Worm (Caenorhabditis elegans) whole organism, late embryonic: ENCODE measurements around the gene tomm-22.

Experiments used
- C08G9.2 ChIP-seq: sonication (generic microtip); optimal IDR thresholded peaks from 2 replicates; lab custom pipeline; 2016; ENCODE audit warnings: mild to moderate bottlenecking, missing genetic modification characterization, moderate library complexity, missing compliant biosample characterization
- ceh-9 ChIP-seq: sonication (generic microtip); optimal IDR thresholded peaks from 2 replicates; lab custom pipeline; 2016; ENCODE audit warnings: mild to moderate bottlenecking, missing genetic modification characterization, inconsistent platforms, missing compliant biosample characterization
- zip-5 ChIP-seq: sonication (generic microtip); optimal IDR thresholded peaks from 2 replicates; lab custom pipeline; 2016; ENCODE audit warnings: missing genetic modification characterization, missing compliant biosample characterization

DNA sequence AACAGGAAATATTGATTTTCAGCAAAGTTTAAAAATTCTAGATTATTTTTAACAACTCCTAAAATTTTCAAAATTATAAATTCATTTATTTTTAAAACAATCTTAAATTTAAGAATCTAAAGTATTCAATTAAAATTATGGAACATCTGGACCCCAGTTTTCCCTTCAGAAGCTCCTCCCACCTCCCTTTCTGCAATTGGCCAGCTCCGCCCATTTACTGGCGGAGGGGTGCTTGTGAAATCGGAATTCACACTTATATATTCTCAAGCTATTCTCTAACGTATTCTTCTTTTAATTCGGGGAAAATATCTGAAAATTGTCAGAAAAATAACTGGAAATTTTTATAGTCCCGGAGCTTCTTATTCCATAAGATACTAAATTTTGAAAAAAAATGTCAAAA lies 45.5 kb upstream of the tomm-22 start, which contains the start of gene mab-9:
- no peak for TF ChIP-seq zip-5
- no peak for TF ChIP-seq C08G9.2 (tag; lab: Kevin White, UChicago)
- TF ChIP-seq ceh-9 (tag; lab: Kevin White, UChicago) = no peak
